Fruit fly (Drosophila melanogaster) whole organism, wandering third instar larva: ENCODE measurements around the gene CG31265.

Experiments used
- CrebA ChIP-seq: fragments of 200-800 bp; sonication (Bioruptor generic); optimal IDR thresholded peaks from 2 replicates; lab custom pipeline; 2016; ENCODE audit warnings: missing biosample characterization, mild to moderate bottlenecking, missing genetic modification characterization, borderline replicate concordance
- Hr78 ChIP-seq: fragments of >200 bp; optimal IDR thresholded peaks from 2 replicates; lab custom pipeline; 2017; ENCODE audit warnings: missing biosample characterization, missing genetic modification characterization
- Myc ChIP-seq: fragments of >200 bp; optimal IDR thresholded peaks from 2 replicates; lab custom pipeline; 2017
- brk ChIP-seq: fragments of 200-800 bp; sonication (Bioruptor generic); optimal IDR thresholded peaks from 2 replicates; lab custom pipeline; 2016; ENCODE audit warnings: missing biosample characterization, mild to moderate bottlenecking, missing genetic modification characterization
- dmrt93B ChIP-seq: fragments of 200-800 bp; sonication (Bioruptor generic); optimal IDR thresholded peaks from 2 replicates; lab custom pipeline; 2018; ENCODE audit warnings: missing biosample characterization, mild to moderate bottlenecking, missing genetic modification characterization

DNA sequence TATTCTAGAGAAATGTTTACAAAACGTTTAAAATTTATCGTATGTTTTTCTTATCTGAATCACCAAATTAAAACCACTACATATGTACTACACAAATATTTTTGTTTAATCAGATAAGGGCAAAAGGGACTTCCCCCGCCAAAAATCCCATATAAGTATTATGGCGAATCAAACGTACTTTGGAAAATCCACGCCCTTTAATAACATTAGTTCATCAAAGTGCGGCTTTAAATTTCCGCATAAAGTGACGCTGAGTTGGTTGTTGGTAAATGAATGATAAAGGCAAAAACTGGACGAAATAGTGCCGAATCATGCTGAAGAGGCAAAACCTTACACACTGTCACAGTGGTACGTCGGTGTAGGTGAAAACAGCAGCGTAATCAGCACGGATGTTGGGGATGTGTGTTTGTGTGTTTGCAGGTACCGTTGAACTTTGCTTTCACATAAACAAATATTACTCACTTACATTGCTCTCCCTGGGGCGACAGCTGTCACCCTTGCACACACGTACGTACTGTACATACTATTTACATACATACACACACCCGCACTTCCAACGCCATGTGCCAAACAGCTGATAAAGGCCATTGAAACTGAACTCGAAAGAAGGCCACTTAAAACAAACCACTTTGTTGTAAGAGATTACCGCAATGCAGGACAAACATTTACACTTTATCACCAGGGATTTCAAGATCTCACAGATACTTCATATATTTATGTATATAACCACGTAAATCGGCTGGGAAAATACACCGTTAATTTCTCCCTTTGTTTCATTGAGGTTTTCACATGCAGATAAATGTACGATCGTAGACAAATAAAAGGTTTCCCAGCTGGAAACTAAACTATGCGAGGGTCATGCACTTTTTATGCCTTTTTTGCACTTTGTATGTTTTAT, 48.8 kb upstream of the CG31265 start:
- TF ChIP-seq Myc (lab: Kevin White, UChicago) (no peak), dmrt93B (GFP tag; lab: Kevin White, UChicago) (no peak), CrebA (no peak), Hr78 (GFP tag; lab: Kevin White, UChicago) (no peak), brk (GFP tag; lab: Kevin White, UChicago) (no peak)
